Worm (Caenorhabditis elegans) whole organism, early embryonic: Measurements from ENCODE around the gene gtf-2F1.

Experiments
- aly-1 ChIP-seq: sonication (generic microtip); optimal IDR thresholded peaks from 2 replicates; lab custom pipeline; 2016; ENCODE audit warnings: missing genetic modification characterization, missing compliant biosample characterization
- ama-1 ChIP-seq: fragments of 150-350 bp; optimal IDR thresholded peaks from 2 replicates; lab custom pipeline; 2014
- flt-1 ChIP-seq: fragments of 200-800 bp; sonication (Bioruptor generic); IDR thresholded peaks from 2 replicates; pipeline ENCODE4 v1.3.6; 2022; ENCODE audit warnings: missing genetic modification characterization, missing compliant biosample characterization
- hmg-4 ChIP-seq: fragments of 200-800 bp; sonication (Bioruptor generic); optimal IDR thresholded peaks from 2 replicates; lab custom pipeline; 2018; ENCODE audit warnings: mild to moderate bottlenecking, missing genetic modification characterization, missing compliant biosample characterization
- hnd-1 ChIP-seq: sonication (generic microtip); optimal IDR thresholded peaks from 2 replicates; lab custom pipeline; 2016; ENCODE audit warnings: missing genetic modification characterization, missing compliant biosample characterization
- tbx-11 ChIP-seq: fragments of 200-800 bp; sonication (Bioruptor generic); IDR thresholded peaks from 2 replicates; pipeline ENCODE4 v1.3.6; 2022; ENCODE audit warnings: missing genetic modification characterization, missing compliant biosample characterization

DNA sequence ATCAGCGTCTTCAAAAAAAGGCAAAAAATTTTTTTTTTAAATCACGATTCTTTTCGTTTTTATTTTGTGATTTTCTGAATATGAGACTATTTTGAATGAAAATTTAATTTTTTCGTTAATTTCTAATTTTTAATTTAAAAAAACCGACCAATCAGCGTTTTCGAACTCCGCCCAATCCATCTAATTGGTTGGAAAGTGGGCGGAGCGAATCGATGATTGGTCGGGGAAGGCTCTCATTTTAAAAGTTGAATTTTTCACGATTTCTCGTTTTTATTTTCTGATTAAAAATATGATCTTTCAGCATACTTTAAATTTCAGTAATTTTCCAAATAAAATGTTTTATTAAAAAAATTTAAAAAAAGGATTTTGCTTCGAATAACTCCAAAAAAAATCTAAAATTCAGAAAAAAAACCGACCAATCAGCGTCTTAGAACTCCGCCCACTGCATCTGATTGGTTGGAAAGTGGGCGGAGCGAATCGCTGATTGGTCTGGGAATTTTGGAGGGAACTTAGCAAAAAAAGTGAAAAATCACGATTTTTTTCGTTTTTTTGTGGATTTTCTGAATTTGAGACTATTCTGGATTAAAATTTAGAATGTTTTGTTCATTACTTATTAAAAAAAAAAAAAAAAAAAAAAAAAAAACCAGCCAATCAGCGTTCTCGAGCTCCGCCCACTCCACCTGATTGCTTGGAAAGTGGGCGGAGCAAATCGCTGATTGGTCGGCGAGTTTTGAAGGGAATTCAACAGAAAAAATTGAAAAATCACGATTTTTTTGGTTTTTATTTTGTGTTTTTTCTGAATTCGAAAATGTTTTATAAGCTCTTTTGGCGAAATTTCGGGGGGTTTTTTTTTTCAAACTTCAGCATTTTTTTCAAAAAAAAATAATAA is 16.9 kb upstream of the gtf-2F1 start:
- TF ChIP-seq ama-1 (no peak), flt-1 (GFP tag; lab: Robert Waterston, UW) (no peak), aly-1 (tag; lab: Kevin White, UChicago) (no peak), hmg-4 (GFP tag; lab: Kevin White, UChicago) (no peak), tbx-11 (GFP tag; lab: Robert Waterston, UW) (no peak), hnd-1 (tag; lab: Kevin White, UChicago) (no peak)
